Fruit fly (Drosophila melanogaster) whole organism, wandering third instar larva: Measurements from ENCODE around the gene Edem1.

ENCODE experiments used
- GATAd ChIP-seq: sonication (Bioruptor generic); optimal IDR thresholded peaks from 2 replicates; lab custom pipeline; 2016; ENCODE audit warnings: missing biosample characterization, missing genetic modification characterization
- HLH106 ChIP-seq: fragments of 200-800 bp; optimal IDR thresholded peaks from 3 replicates; lab custom pipeline; 2019; ENCODE audit warnings: missing biosample characterization, mild to moderate bottlenecking, missing genetic modification characterization, moderate library complexity
- Sp1 ChIP-seq: fragments of 200-800 bp; sonication (Bioruptor generic); optimal IDR thresholded peaks from 3 replicates; lab custom pipeline; 2019; ENCODE audit warnings: missing biosample characterization, mild to moderate bottlenecking, missing genetic modification characterization, moderate library complexity
- ey ChIP-seq: fragments of 200-800 bp; sonication (Bioruptor generic); optimal IDR thresholded peaks from 2 replicates; lab custom pipeline; 2016; ENCODE audit warnings: missing biosample characterization, missing genetic modification characterization
- fru ChIP-seq: fragments of 200-800 bp; sonication (Bioruptor generic); optimal IDR thresholded peaks from 3 replicates; lab custom pipeline; 2016; ENCODE audit warnings: missing biosample characterization, mild to moderate bottlenecking, missing genetic modification characterization
- psq ChIP-seq: fragments of 200-800 bp; sonication (Bioruptor generic); optimal IDR thresholded peaks from 3 replicates; lab custom pipeline; 2017; ENCODE audit warnings: missing biosample characterization, mild to moderate bottlenecking, missing genetic modification characterization, moderate library complexity
- sv ChIP-seq: fragments of 200-800 bp; sonication (Bioruptor generic); optimal IDR thresholded peaks from 3 replicates; lab custom pipeline; 2016; ENCODE audit warnings: missing biosample characterization, missing genetic modification characterization
- woc ChIP-seq: sonication (Bioruptor generic); optimal IDR thresholded peaks from 2 replicates; lab custom pipeline; 2016; ENCODE audit warnings: missing biosample characterization, mild to moderate bottlenecking, missing genetic modification characterization

- TF ChIP-seq psq (GFP tag; lab: Kevin White, UChicago) = no peak
- no peak for TF ChIP-seq HLH106
- no peak for TF ChIP-seq GATAd
- no peak for TF ChIP-seq ey (GFP tag; lab: Kevin White, UChicago)
- TF ChIP-seq sv (GFP tag; lab: Kevin White, UChicago) = no peak
- TF ChIP-seq fru (GFP tag; lab: Kevin White, UChicago) = no peak
- TF ChIP-seq Sp1 (GFP tag; lab: Kevin White, UChicago) = no peak
- no peak for TF ChIP-seq woc
Observed at dm6 chrX:1945241-1945640, 36.6 kb upstream of the Edem1 start.
